Worm (Caenorhabditis elegans): Measurements from ENCODE around the gene Y43B11AR.3.

The Y43B11AR.3 gene

DNA sequence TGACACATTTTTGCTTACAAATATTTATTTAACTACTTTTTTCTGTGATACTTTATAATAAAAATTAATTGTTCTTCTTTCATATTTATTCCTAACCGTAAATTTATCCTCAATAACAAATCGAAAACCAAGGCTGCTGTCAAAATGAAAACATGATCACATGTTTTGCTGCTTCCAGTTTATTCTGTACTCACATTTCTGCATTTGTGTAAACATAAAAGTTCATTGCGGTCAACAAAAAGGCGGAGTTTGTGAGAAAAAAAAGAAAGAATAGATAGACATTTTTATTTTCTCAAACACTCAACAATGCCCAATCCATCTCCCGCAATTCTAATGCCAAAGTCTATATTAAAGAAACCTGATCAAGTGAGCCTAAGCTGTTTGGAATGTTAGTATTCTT lies 47.7 kb downstream of the Y43B11AR.3 start, which contains the start of gene C06G3.3:
TSS of gene C06G3.3 (plus strand) at position 301 of the 400 bp plus-strand sequence.
- TF ChIP-seq lin-15B (tag; optimal IDR thresholded peaks at IDR 0.05) (no peak), pha-4 (tag; optimal IDR thresholded peaks at IDR 0.05) (peak; percentile 58)

DNA sequence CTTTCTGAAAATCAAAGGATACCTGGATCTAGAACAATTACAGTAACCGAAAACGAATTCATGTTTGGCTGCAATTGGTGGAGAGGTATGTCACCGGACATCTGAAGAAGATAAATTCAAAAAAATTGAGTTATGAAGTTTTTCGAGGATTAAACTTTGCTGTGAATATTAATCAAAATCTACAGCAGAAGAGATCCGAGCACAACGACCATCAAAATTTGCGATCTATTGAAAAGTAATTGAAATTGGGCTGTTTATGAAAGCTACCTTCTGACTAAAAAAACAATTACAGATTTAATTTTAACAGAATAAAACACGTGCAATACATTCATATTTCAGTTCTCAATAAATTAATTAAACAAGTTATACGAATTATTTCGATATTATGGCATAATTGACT lies 51.1 kb downstream of the Y43B11AR.3 start, which contains the start of gene C06G3.8:
TSS of gene C06G3.8 (minus strand) at position 101 of the 400 bp plus-strand sequence.
- no peak for TF ChIP-seq nhr-43 (tag; optimal IDR thresholded peaks at IDR 0.05; ENCODE audit: poor library complexity, severe bottlenecking)
- TF ChIP-seq sea-2 (GFP tag; optimal IDR thresholded peaks at IDR 0.05) = no peak
- no peak for TF ChIP-seq nhr-237 (tag; optimal IDR thresholded peaks at IDR 0.05)
- TF ChIP-seq ztf-4 (tag; optimal IDR thresholded peaks at IDR 0.05) = no peak
- no peak for TF ChIP-seq lsy-12 (tag; optimal IDR thresholded peaks at IDR 0.05)
- no peak for TF ChIP-seq mdl-1 (tag; optimal IDR thresholded peaks at IDR 0.05)
- no peak for TF ChIP-seq unc-39 (tag; optimal IDR thresholded peaks at IDR 0.05)
- no peak for TF ChIP-seq ceh-9 (tag; optimal IDR thresholded peaks at IDR 0.05)
- TF ChIP-seq egl-5 (tag; optimal IDR thresholded peaks at IDR 0.05) = no peak
- no peak for TF ChIP-seq nhr-12 (tag; optimal IDR thresholded peaks at IDR 0.05)
- TF ChIP-seq lin-15B (tag; optimal IDR thresholded peaks at IDR 0.05) = no peak
- TF ChIP-seq elt-1 (tag; optimal IDR thresholded peaks at IDR 0.05) = no peak
- no peak for TF ChIP-seq nhr-23 (tag; optimal IDR thresholded peaks at IDR 0.05)
- no peak for TF ChIP-seq elt-2 (tag; optimal IDR thresholded peaks at IDR 0.05)
- no peak for TF ChIP-seq hmg-11 (tag; optimal IDR thresholded peaks at IDR 0.05)

Data from whole organism, L3 larva.